Worm (Caenorhabditis elegans) whole organism, late embryonic: ENCODE measurements around the gene F28G4.4.

ENCODE experiments used
- C08G9.2 ChIP-seq: sonication (generic microtip); optimal IDR thresholded peaks from 2 replicates; lab custom pipeline; 2016; ENCODE audit warnings: mild to moderate bottlenecking, missing genetic modification characterization, moderate library complexity, missing compliant biosample characterization
- C38D4.7 ChIP-seq: fragments of 200-800 bp; sonication (Bioruptor generic); optimal IDR thresholded peaks from 2 replicates; lab custom pipeline; 2018; ENCODE audit warnings: mild to moderate bottlenecking, missing genetic modification characterization, moderate library complexity, missing compliant biosample characterization
- F13H6.1 ChIP-seq: sonication (generic microtip); optimal IDR thresholded peaks from 2 replicates; lab custom pipeline; 2016; ENCODE audit warnings: missing genetic modification characterization, missing compliant biosample characterization
- K02D7.2 ChIP-seq: sonication (generic microtip); optimal IDR thresholded peaks from 2 replicates; lab custom pipeline; 2017; ENCODE audit warnings: mild to moderate bottlenecking, missing genetic modification characterization, missing compliant biosample characterization
- T23F11.4 ChIP-seq: fragments of 200-800 bp; sonication (Bioruptor generic); optimal IDR thresholded peaks from 2 replicates; lab custom pipeline; 2018; ENCODE audit warnings: mild to moderate bottlenecking, missing genetic modification characterization, missing compliant biosample characterization
- ama-1 ChIP-seq: fragments of 150-350 bp; optimal IDR thresholded peaks from 2 replicates; lab custom pipeline; 2014
- ceh-19 ChIP-seq: fragments of 200-800 bp; sonication (Bioruptor generic); optimal IDR thresholded peaks from 2 replicates; lab custom pipeline; 2018; ENCODE audit warnings: mild to moderate bottlenecking, missing genetic modification characterization, missing compliant biosample characterization
- ceh-2 ChIP-seq: sonication (generic microtip); optimal IDR thresholded peaks from 2 replicates; lab custom pipeline; 2016; ENCODE audit warnings: missing genotype, missing genetic modification characterization, missing compliant biosample characterization
- ceh-22 ChIP-seq: sonication (generic microtip); optimal IDR thresholded peaks from 2 replicates; lab custom pipeline; 2017; ENCODE audit warnings: missing biosample characterization, missing genetic modification characterization
- ceh-34 ChIP-seq: sonication (generic microtip); optimal IDR thresholded peaks from 2 replicates; lab custom pipeline; 2016; ENCODE audit warnings: mild to moderate bottlenecking, missing genetic modification characterization, missing compliant biosample characterization
- ceh-45 ChIP-seq: fragments of 200-800 bp; sonication (Bioruptor generic); IDR thresholded peaks from 2 replicates; pipeline ENCODE4 v1.3.6; 2022; ENCODE audit warnings: missing genetic modification reagents, missing genetic modification characterization, missing compliant biosample characterization
- ceh-6 ChIP-seq: fragments of 200-800 bp; sonication (Bioruptor generic); optimal IDR thresholded peaks from 2 replicates; lab custom pipeline; 2018; ENCODE audit warnings: mild to moderate bottlenecking, missing genetic modification characterization, missing compliant biosample characterization
- ceh-9 ChIP-seq: sonication (generic microtip); optimal IDR thresholded peaks from 2 replicates; lab custom pipeline; 2016; ENCODE audit warnings: mild to moderate bottlenecking, missing genetic modification characterization, inconsistent platforms, missing compliant biosample characterization
- che-1 ChIP-seq: sonication (generic microtip); optimal IDR thresholded peaks from 2 replicates; lab custom pipeline; 2016; ENCODE audit warnings: mild to moderate bottlenecking, missing genetic modification characterization, missing compliant biosample characterization
- dmd-4 ChIP-seq: sonication (generic microtip); optimal IDR thresholded peaks from 2 replicates; lab custom pipeline; 2016; ENCODE audit warnings: borderline replicate concordance, missing genetic modification characterization, missing compliant biosample characterization
- elt-2 ChIP-seq: sonication (generic microtip); optimal IDR thresholded peaks from 2 replicates; lab custom pipeline; 2016; ENCODE audit warnings: missing genetic modification reagents, missing genetic modification characterization, missing compliant biosample characterization
- elt-4 ChIP-seq: sonication (generic microtip); optimal IDR thresholded peaks from 2 replicates; lab custom pipeline; 2016; ENCODE audit warnings: missing genetic modification characterization, missing compliant biosample characterization
- gmeb-2 ChIP-seq: sonication (generic microtip); optimal IDR thresholded peaks from 2 replicates; lab custom pipeline; 2016; ENCODE audit warnings: missing genetic modification characterization, inconsistent platforms, missing compliant biosample characterization
- lin-11 ChIP-seq: fragments of 200-800 bp; sonication (Bioruptor generic); optimal IDR thresholded peaks from 2 replicates; lab custom pipeline; 2018; ENCODE audit warnings: mild to moderate bottlenecking, missing genetic modification characterization, missing compliant biosample characterization
- madf-2 ChIP-seq: sonication (generic microtip); optimal IDR thresholded peaks from 2 replicates; lab custom pipeline; 2017; ENCODE audit warnings: missing genetic modification characterization, missing compliant biosample characterization
- mec-3 ChIP-seq: sonication (generic microtip); optimal IDR thresholded peaks from 2 replicates; lab custom pipeline; 2016; ENCODE audit warnings: borderline replicate concordance, missing genetic modification characterization, missing compliant biosample characterization
- nhr-11 ChIP-seq: fragments of 150-350 bp; optimal IDR thresholded peaks from 2 replicates; lab custom pipeline; 2014; ENCODE audit warnings: missing biosample characterization, missing genetic modification characterization
- npax-4 ChIP-seq: sonication (generic microtip); optimal IDR thresholded peaks from 2 replicates; lab custom pipeline; 2016; ENCODE audit warnings: missing genetic modification characterization, missing compliant biosample characterization
- odd-2 ChIP-seq: sonication (generic microtip); optimal IDR thresholded peaks from 2 replicates; lab custom pipeline; 2017; ENCODE audit warnings: antibody characterized with exemption, mild to moderate bottlenecking, missing genetic modification characterization, missing compliant biosample characterization
- pag-3 ChIP-seq: sonication (generic microtip); optimal IDR thresholded peaks from 2 replicates; lab custom pipeline; 2016; ENCODE audit warnings: missing compliant biosample characterization, missing genetic modification characterization, borderline replicate concordance
- pat-9 ChIP-seq: fragments of 200-800 bp; sonication (Bioruptor generic); optimal IDR thresholded peaks from 2 replicates; lab custom pipeline; 2018; ENCODE audit warnings: mild to moderate bottlenecking, missing genetic modification characterization, moderate library complexity, missing compliant biosample characterization
- pax-1 ChIP-seq: fragments of 150-350 bp; optimal IDR thresholded peaks from 2 replicates; lab custom pipeline; 2014; ENCODE audit warnings: missing biosample characterization, missing genetic modification characterization
- pha-4 ChIP-seq: fragments of 150-350 bp; optimal IDR thresholded peaks from 2 replicates; lab custom pipeline; 2018; ENCODE audit warnings: missing biosample characterization, missing genetic modification reagents, missing genetic modification characterization
- pqm-1 ChIP-seq: sonication (generic microtip); optimal IDR thresholded peaks from 2 replicates; lab custom pipeline; 2016; ENCODE audit warnings: missing genetic modification characterization, missing compliant biosample characterization
- sox-2 ChIP-seq: fragments of 200-800 bp; sonication (Bioruptor generic); IDR thresholded peaks from 2 replicates; pipeline ENCODE4 v1.3.6; 2022; ENCODE audit warnings: missing genetic modification reagents, missing genetic modification characterization, missing compliant biosample characterization
- sox-4 ChIP-seq: sonication (generic microtip); optimal IDR thresholded peaks from 2 replicates; lab custom pipeline; 2017; ENCODE audit warnings: mild to moderate bottlenecking, missing genetic modification characterization, inconsistent platforms, missing compliant biosample characterization
- syd-9 ChIP-seq: sonication (generic microtip); optimal IDR thresholded peaks from 2 replicates; lab custom pipeline; 2016; ENCODE audit warnings: mild to moderate bottlenecking, missing genetic modification characterization, moderate library complexity, missing compliant biosample characterization
- tbx-2 ChIP-seq: sonication (generic microtip); optimal IDR thresholded peaks from 2 replicates; lab custom pipeline; 2016; ENCODE audit warnings: missing genetic modification characterization, missing compliant biosample characterization
- tbx-7 ChIP-seq: sonication (generic microtip); optimal IDR thresholded peaks from 2 replicates; lab custom pipeline; 2016; ENCODE audit warnings: missing genotype, missing genetic modification characterization, missing compliant biosample characterization
- ttx-3 ChIP-seq: sonication (generic microtip); optimal IDR thresholded peaks from 2 replicates; lab custom pipeline; 2016; ENCODE audit warnings: missing genetic modification reagents, missing genetic modification characterization, missing compliant biosample characterization
- unc-3 ChIP-seq, 2 experiments: fragments of 200-800 bp in 1 of 2; sonication (Bioruptor generic) in 1 of 2; sonication (generic microtip) in 1 of 2; conservative IDR thresholded peaks in 1 of 2; optimal IDR thresholded peaks in 1 of 2; 2 replicates each; pipeline versions ENCODE4 v1.3.6 to Lab custom; 2016 to 2022; ENCODE audit warnings: missing compliant biosample characterization in 2 of 2, missing genetic modification characterization in 2 of 2, missing genetic modification reagents in 1 of 2
- unc-55 ChIP-seq: sonication (generic microtip); optimal IDR thresholded peaks from 2 replicates; lab custom pipeline; 2017; ENCODE audit warnings: missing biosample characterization, missing genetic modification reagents, missing genetic modification characterization
- zip-5 ChIP-seq: sonication (generic microtip); optimal IDR thresholded peaks from 2 replicates; lab custom pipeline; 2016; ENCODE audit warnings: missing genetic modification characterization, missing compliant biosample characterization

The F28G4.4 gene

ce11 chrV:16317244-16317643 is 31.6 kb upstream of the F28G4.4 start, which contains the start of gene srh-180:
Gene srh-180, plus strand, starts transcription at chrV:16317544.
- no peak for TF ChIP-seq dmd-4 (tag; lab: Kevin White, UChicago)
- TF ChIP-seq madf-2 (tag; lab: Kevin White, UChicago), result no peak

ce11 chrV:16315004-16315403 is 29.3 kb upstream of the F28G4.4 start, which contains the start of gene str-214:
Gene str-214, plus strand, starts transcription at chrV:16315304.
- TF ChIP-seq unc-55, result no peak
- TF ChIP-seq T23F11.4 (GFP tag; lab: Kevin White, UChicago), result no peak
- no peak for TF ChIP-seq mec-3 (tag; lab: Kevin White, UChicago)
- TF ChIP-seq pag-3, result no peak
- no peak for TF ChIP-seq sox-2 (GFP tag; lab: Robert Waterston, UW)
- no peak for TF ChIP-seq nhr-11 (tag; lab: Kevin White, UChicago)
- no peak for TF ChIP-seq odd-2 (tag; lab: Kevin White, UChicago)

DNA sequence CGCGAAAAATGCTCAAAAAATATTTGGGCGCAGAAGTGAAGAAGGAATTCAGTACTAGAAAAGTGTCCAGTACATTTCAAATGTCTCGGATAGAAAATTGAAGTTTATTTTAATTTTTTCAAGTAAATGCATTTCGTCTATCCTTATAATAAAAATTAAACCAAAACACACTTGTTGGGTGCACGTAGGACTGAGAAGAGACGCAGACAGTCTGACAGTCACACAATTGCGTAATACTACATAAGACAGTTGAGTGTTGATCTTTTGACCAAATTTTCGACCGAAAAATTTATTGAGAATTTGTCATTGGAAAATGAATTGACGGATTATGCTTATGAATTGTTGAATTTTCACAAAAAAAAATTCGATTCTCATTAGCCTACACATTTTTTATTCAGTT is 23.8 kb upstream of the F28G4.4 start, which contains the start of gene oac-7:
Gene oac-7 (plus strand): TSS at position 283 of the 400 bp plus-strand sequence.
- TF ChIP-seq sox-4 (tag; lab: Kevin White, UChicago), result no peak
- TF ChIP-seq pag-3, result no peak
- TF ChIP-seq pha-4, result no peak
- no peak for TF ChIP-seq ceh-45 (GFP tag; lab: Robert Waterston, UW)
- TF ChIP-seq syd-9, result no peak
- no peak for TF ChIP-seq ceh-6
- no peak for TF ChIP-seq ceh-22 (tag; lab: Kevin White, UChicago)
- no peak for TF ChIP-seq ceh-19 (GFP tag; lab: Kevin White, UChicago)
- TF ChIP-seq tbx-7, result no peak
- no peak for TF ChIP-seq K02D7.2 (tag; lab: Kevin White, UChicago)
- TF ChIP-seq F13H6.1 (tag; lab: Kevin White, UChicago), result no peak
- TF ChIP-seq ceh-9 (tag; lab: Kevin White, UChicago), result no peak
- TF ChIP-seq C38D4.7 (GFP tag; lab: Kevin White, UChicago), result no peak
- TF ChIP-seq zip-5 (tag; lab: Kevin White, UChicago), result no peak
- no peak for TF ChIP-seq ama-1
- TF ChIP-seq npax-4, result no peak
- TF ChIP-seq ttx-3 (tag; lab: Kevin White, UChicago), result no peak
- TF ChIP-seq tbx-2 (tag; lab: Kevin White, UChicago), result no peak

ce11 chrV:16308343-16308742 is 22.6 kb upstream of the F28G4.4 start:
- TF ChIP-seq elt-2 (tag; lab: Kevin White, UChicago), result no peak
- no peak for TF ChIP-seq pat-9 (tag; lab: Kevin White, UChicago)
- TF ChIP-seq zip-5 (tag; lab: Kevin White, UChicago), result no peak
- TF ChIP-seq pqm-1 (tag; lab: Kevin White, UChicago), result no peak
- no peak for TF ChIP-seq npax-4
- TF ChIP-seq unc-55, result no peak
- TF ChIP-seq ceh-34, result no peak
- no peak for TF ChIP-seq dmd-4 (tag; lab: Kevin White, UChicago)
- no peak for TF ChIP-seq ceh-9 (tag; lab: Kevin White, UChicago)
- TF ChIP-seq ceh-2 (tag; lab: Kevin White, UChicago), result no peak
- no peak for TF ChIP-seq pha-4
- TF ChIP-seq mec-3 (tag; lab: Kevin White, UChicago), result no peak
- TF ChIP-seq C08G9.2 (tag; lab: Kevin White, UChicago), result no peak
- TF ChIP-seq odd-2 (tag; lab: Kevin White, UChicago), result no peak
- TF ChIP-seq gmeb-2 (tag; lab: Kevin White, UChicago), result no peak
- no peak for TF ChIP-seq elt-4 (tag; lab: Kevin White, UChicago)

ce11 chrV:16307253-16307652 is 21.6 kb upstream of the F28G4.4 start, which contains the start of gene srxa-7:
Gene srxa-7, plus strand, starts transcription at chrV:16307553.
- no peak for TF ChIP-seq tbx-7
- TF ChIP-seq C38D4.7 (GFP tag; lab: Kevin White, UChicago), result no peak
- no peak for TF ChIP-seq unc-3 (GFP tag; conservative IDR thresholded peaks at IDR 0.05; lab: Robert Waterston, UW)
- no peak for TF ChIP-seq unc-3 (tag; optimal IDR thresholded peaks at IDR 0.05; lab: Kevin White, UChicago)
- no peak for TF ChIP-seq che-1 (tag; lab: Kevin White, UChicago)
- no peak for TF ChIP-seq zip-5 (tag; lab: Kevin White, UChicago)
- TF ChIP-seq lin-11 (tag; lab: Kevin White, UChicago), result no peak
- no peak for TF ChIP-seq gmeb-2 (tag; lab: Kevin White, UChicago)
- no peak for TF ChIP-seq pax-1 (tag; lab: Kevin White, UChicago)
- no peak for TF ChIP-seq pha-4
- TF ChIP-seq mec-3 (tag; lab: Kevin White, UChicago), result no peak
- no peak for TF ChIP-seq ceh-6
- TF ChIP-seq nhr-11 (tag; lab: Kevin White, UChicago), result no peak
